Worm (Caenorhabditis elegans): ENCODE results near the gene srw-22.

DNA sequence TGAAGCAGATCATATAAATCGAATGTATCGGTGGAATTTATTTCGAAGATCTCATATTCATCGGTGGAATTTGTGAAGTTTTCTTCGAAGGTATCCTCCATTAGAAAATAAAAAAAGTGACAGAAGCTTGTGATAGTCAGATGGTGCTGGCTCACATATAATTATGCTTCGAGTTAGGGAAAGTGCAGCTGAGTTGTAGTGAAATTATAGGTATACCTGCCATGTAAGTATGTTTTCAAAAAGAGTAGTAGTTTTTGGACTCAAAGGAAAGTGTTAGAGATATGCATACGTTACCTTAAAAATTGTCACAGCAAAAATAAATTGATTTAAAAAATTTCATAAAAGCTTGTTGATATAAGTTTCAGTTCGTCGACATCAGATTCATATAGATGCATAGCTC, 28.2 kb upstream of the srw-22 start, which contains the start of gene srw-11:
- TF ChIP-seq ceh-19 (GFP tag; optimal IDR thresholded peaks at IDR 0.05) (no peak), pha-4 (tag; optimal IDR thresholded peaks at IDR 0.05) (no peak), ceh-45 (GFP tag; IDR thresholded peaks at IDR 0.05) (no peak), pax-1 (tag; optimal IDR thresholded peaks at IDR 0.05) (no peak), che-1 (tag; optimal IDR thresholded peaks at IDR 0.05) (no peak), ama-1 (optimal IDR thresholded peaks at IDR 0.05) (no peak), K02D7.2 (tag; optimal IDR thresholded peaks at IDR 0.05) (no peak), tbx-2 (tag; optimal IDR thresholded peaks at IDR 0.05) (no peak), ceh-9 (tag; optimal IDR thresholded peaks at IDR 0.05) (no peak), rnt-1 (tag; optimal IDR thresholded peaks at IDR 0.05) (no peak)

Measured in whole organism, late embryonic.